Fruit fly (Drosophila melanogaster) whole organism, prepupa: ENCODE data around the gene Ir94e.

Experiments
- CG10631 ChIP-seq: fragments of 200-800 bp; sonication (Bioruptor generic); optimal IDR thresholded peaks from 2 replicates; lab custom pipeline; 2016; ENCODE audit warnings: missing biosample characterization, missing genetic modification characterization
- CG16779 ChIP-seq: fragments of 200-800 bp; sonication (Bioruptor generic); optimal IDR thresholded peaks from 3 replicates; lab custom pipeline; 2017; ENCODE audit warnings: missing biosample characterization, mild to moderate bottlenecking, missing genetic modification characterization
- CG6163 ChIP-seq: fragments of 200-800 bp; sonication (Bioruptor generic); IDR thresholded peaks from 3 replicates; pipeline ENCODE4 v1.3.6; 2022; ENCODE audit warnings: missing biosample characterization, missing genetic modification characterization
- CG8119 ChIP-seq: fragments of 200-800 bp; sonication (Bioruptor generic); IDR thresholded peaks from 3 replicates; pipeline ENCODE4 v1.3.6; 2022; ENCODE audit warnings: missing biosample characterization, missing genetic modification characterization
- Eip93F ChIP-seq: fragments of 200-800 bp; sonication (Bioruptor generic); optimal IDR thresholded peaks from 2 replicates; lab custom pipeline; 2016; ENCODE audit warnings: missing biosample characterization, mild to moderate bottlenecking, missing genetic modification characterization
- OdsH ChIP-seq: fragments of 200-800 bp; sonication (Bioruptor generic); optimal IDR thresholded peaks from 3 replicates; lab custom pipeline; 2016; ENCODE audit warnings: missing biosample characterization, missing genetic modification characterization
- Sox15 ChIP-seq: fragments of 200-800 bp; sonication (Bioruptor generic); optimal IDR thresholded peaks from 3 replicates; lab custom pipeline; 2016; ENCODE audit warnings: missing biosample characterization, missing genetic modification characterization
- eg ChIP-seq: fragments of 200-800 bp; sonication (Bioruptor generic); IDR thresholded peaks from 3 replicates; pipeline ENCODE4 v1.3.6; 2022; ENCODE audit warnings: missing biosample characterization, missing genetic modification characterization
- pdm3 ChIP-seq: fragments of 200-800 bp; sonication (Bioruptor generic); optimal IDR thresholded peaks from 3 replicates; lab custom pipeline; 2016; ENCODE audit warnings: missing biosample characterization, missing genetic modification characterization
- ss ChIP-seq, 2 experiments: fragments of 200-800 bp; sonication (Bioruptor generic); optimal IDR thresholded peaks; 2 replicates in 1 of 2; 3 replicates in 1 of 2; lab custom pipeline; 2017 to 2018; ENCODE audit warnings: mild to moderate bottlenecking in 2 of 2, missing biosample characterization in 2 of 2, missing genetic modification characterization in 2 of 2, moderate library complexity in 1 of 2

dm6 chr3R:23363515-23364124 is 41.7 kb upstream of the Ir94e start, which contains the start of gene CG4408:
- TF ChIP-seq CG6163 (peak; percentile 83), Eip93F (GFP tag; lab: Kevin White, UChicago) (peak; percentile 30), CG10631 (GFP tag; lab: Kevin White, UChicago) (peak; percentile 73), CG8119 (GFP tag; lab: Robert Waterston, UW) (peak; percentile 51; the same call in 2 of the 3 replicates), pdm3 (GFP tag; lab: Kevin White, UChicago) (peak; percentile 82), CG16779 (tag; lab: Kevin White, UChicago) (peak; percentile 40), ss (GFP tag; optimal IDR thresholded peaks at IDR 0.05; lab: Kevin White, UChicago) (peak; percentile 10 to 16), Sox15 (GFP tag; lab: Kevin White, UChicago) (peak; percentile 69), eg (peak; percentile 76), OdsH (GFP tag; lab: Kevin White, UChicago) (peak; percentile 83)
